Worm (Caenorhabditis elegans): Measurements from ENCODE around the gene tag-342.
A peak's percentile ranks its signal among the peaks of the same experiment; 100 is the strongest.

The tag-342 gene

DNA sequence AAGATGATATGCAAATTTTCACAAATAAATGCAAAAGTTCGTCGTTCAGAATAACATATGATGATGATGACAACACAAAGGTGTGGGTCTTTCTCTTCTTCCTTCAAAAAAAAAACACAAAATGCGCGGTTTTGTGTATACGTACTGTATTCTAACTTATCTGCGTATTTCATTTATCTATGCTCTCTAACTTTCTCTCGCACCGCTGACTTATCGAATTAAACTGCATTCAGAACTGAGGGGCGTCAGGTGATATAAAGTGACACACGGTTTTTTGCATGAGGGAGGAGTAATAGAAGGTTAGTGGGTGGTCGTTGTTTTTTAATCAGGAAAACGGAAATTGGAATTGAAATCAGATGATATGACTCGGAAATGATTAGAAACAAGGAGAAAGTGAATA is 32.3 kb downstream of the tag-342 start, which contains the start of gene sod-4:
Gene sod-4 (minus strand): TSS at position 109 of the 400 bp plus-strand sequence.
- TF ChIP-seq tbx-37 (GFP tag; conservative IDR thresholded peaks at IDR 0.05) = no peak
- TF ChIP-seq hmbx-1 (tag; optimal IDR thresholded peaks at IDR 0.05) = no peak
- no peak for TF ChIP-seq tra-4 (tag; optimal IDR thresholded peaks at IDR 0.05)
- no peak for TF ChIP-seq tbx-11 (GFP tag; IDR thresholded peaks at IDR 0.05)
- TF ChIP-seq B0310.2 (tag; optimal IDR thresholded peaks at IDR 0.05) = no peak
- no peak for TF ChIP-seq hmg-4 (GFP tag; optimal IDR thresholded peaks at IDR 0.05)
- no peak for TF ChIP-seq ama-1 (optimal IDR thresholded peaks at IDR 0.05)
- no peak for TF ChIP-seq pes-1 (GFP tag; IDR thresholded peaks at IDR 0.05)
- TF ChIP-seq hnd-1 (tag; optimal IDR thresholded peaks at IDR 0.05) = no peak
- no peak for TF ChIP-seq ceh-36 (tag; optimal IDR thresholded peaks at IDR 0.05)

DNA sequence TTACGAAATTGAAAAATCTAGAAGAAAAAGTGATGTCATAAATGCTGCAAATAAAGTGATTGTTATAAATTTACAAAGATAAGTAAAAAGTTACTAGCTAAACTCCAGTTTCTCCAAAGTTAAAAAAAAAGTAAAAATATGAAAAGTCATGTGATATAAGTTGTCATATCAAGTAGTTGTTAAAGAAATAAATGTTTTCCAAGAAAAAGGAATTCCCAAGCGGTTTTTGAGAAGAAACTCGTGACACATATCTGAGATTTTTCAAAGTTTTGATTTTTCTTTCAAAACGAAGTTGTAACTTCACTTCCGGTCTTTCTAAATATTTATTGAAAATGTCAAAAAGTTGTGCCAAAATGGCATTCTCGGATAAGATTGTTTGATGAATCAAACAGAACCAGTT is 33.1 kb downstream of the tag-342 start:
- TF ChIP-seq hnd-1 (tag; optimal IDR thresholded peaks at IDR 0.05) = no peak
- no peak for TF ChIP-seq tra-4 (tag; optimal IDR thresholded peaks at IDR 0.05)
- no peak for TF ChIP-seq ceh-36 (tag; optimal IDR thresholded peaks at IDR 0.05)
- TF ChIP-seq scrt-1 (GFP tag; IDR thresholded peaks at IDR 0.05) = no peak
- TF ChIP-seq ceh-13 (GFP tag; optimal IDR thresholded peaks at IDR 0.05) = no peak
- no peak for TF ChIP-seq ama-1 (optimal IDR thresholded peaks at IDR 0.05)
- no peak for TF ChIP-seq pes-1 (GFP tag; IDR thresholded peaks at IDR 0.05)
- no peak for TF ChIP-seq tbx-11 (GFP tag; IDR thresholded peaks at IDR 0.05)
- no peak for TF ChIP-seq hmbx-1 (tag; optimal IDR thresholded peaks at IDR 0.05)
- no peak for TF ChIP-seq flt-1 (GFP tag; IDR thresholded peaks at IDR 0.05)

DNA sequence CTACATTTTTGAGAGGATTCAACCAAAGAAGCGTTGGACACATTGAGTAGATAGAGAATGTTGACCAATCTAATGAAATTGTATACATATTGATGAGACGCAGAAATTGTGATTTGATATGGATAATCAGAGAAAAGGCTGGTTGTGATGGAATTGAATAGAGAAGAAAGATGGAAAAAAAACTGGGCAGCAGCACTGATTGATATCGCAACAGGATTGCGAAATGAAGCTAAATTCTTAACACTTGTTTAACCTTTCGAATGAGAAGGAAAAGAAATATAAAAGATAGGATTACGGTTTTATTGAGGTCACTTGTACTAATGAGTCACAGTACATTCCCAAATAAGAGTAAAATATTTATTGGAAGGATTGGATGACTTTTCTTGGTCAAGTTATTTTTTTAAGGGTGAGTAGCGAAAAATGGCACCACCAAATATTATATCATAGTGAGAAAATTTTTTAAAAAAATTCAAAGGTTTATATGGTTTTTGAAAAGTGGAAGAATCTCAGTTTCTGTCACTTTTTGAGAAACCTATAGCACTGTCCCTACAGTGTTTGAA is 34.3 kb downstream of the tag-342 start:
- no peak for TF ChIP-seq ets-7 (tag; optimal IDR thresholded peaks at IDR 0.05)
- TF ChIP-seq pes-1 (GFP tag; IDR thresholded peaks at IDR 0.05) = no peak
- TF ChIP-seq aly-1 (tag; optimal IDR thresholded peaks at IDR 0.05) = no peak
- no peak for TF ChIP-seq scrt-1 (GFP tag; IDR thresholded peaks at IDR 0.05)
- no peak for TF ChIP-seq ceh-13 (GFP tag; optimal IDR thresholded peaks at IDR 0.05)
- no peak for TF ChIP-seq ama-1 (optimal IDR thresholded peaks at IDR 0.05)
- no peak for TF ChIP-seq F13C5.2 (tag; optimal IDR thresholded peaks at IDR 0.05)
- no peak for TF ChIP-seq hnd-1 (tag; optimal IDR thresholded peaks at IDR 0.05)
- TF ChIP-seq ceh-36 (tag; optimal IDR thresholded peaks at IDR 0.05) = no peak
- no peak for TF ChIP-seq sea-1 (GFP tag; conservative IDR thresholded peaks at IDR 0.05)
- no peak for TF ChIP-seq tbx-37 (GFP tag; conservative IDR thresholded peaks at IDR 0.05)

DNA sequence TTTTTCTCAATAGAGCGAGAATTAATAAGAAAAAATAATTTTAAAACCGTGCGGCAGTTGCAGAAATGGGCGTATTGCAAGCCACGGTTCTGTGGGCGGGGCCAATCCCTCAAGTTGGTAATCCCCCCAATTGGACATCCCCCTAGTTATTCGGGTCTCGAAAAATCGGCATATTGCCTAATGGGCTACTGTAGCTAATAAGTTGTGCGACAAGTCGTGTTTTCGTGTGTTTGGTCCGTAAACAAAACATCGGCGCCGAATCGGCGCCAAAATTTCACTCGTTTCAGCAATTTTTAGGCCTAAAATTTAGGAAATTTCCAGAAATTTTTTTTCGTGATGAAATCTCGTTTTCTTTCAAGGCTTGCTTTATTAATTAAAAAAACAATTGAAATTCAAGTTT is 36.4 kb downstream of the tag-342 start:
- TF ChIP-seq scrt-1 (GFP tag; IDR thresholded peaks at IDR 0.05) (no peak), hnd-1 (tag; optimal IDR thresholded peaks at IDR 0.05) (no peak), F13C5.2 (tag; optimal IDR thresholded peaks at IDR 0.05) (no peak), tra-4 (tag; optimal IDR thresholded peaks at IDR 0.05) (no peak), pes-1 (GFP tag; IDR thresholded peaks at IDR 0.05) (no peak), aly-1 (tag; optimal IDR thresholded peaks at IDR 0.05) (no peak), ceh-13 (GFP tag; optimal IDR thresholded peaks at IDR 0.05) (no peak), hmbx-1 (tag; optimal IDR thresholded peaks at IDR 0.05) (no peak), ama-1 (optimal IDR thresholded peaks at IDR 0.05) (no peak), B0310.2 (tag; optimal IDR thresholded peaks at IDR 0.05) (no peak), ceh-36 (tag; optimal IDR thresholded peaks at IDR 0.05) (no peak), ets-7 (tag; optimal IDR thresholded peaks at IDR 0.05) (no peak), tbx-37 (GFP tag; conservative IDR thresholded peaks at IDR 0.05) (no peak), tbx-11 (GFP tag; IDR thresholded peaks at IDR 0.05) (no peak), hmg-4 (GFP tag; optimal IDR thresholded peaks at IDR 0.05) (no peak), flt-1 (GFP tag; IDR thresholded peaks at IDR 0.05) (no peak), sea-1 (GFP tag; conservative IDR thresholded peaks at IDR 0.05) (no peak)

DNA sequence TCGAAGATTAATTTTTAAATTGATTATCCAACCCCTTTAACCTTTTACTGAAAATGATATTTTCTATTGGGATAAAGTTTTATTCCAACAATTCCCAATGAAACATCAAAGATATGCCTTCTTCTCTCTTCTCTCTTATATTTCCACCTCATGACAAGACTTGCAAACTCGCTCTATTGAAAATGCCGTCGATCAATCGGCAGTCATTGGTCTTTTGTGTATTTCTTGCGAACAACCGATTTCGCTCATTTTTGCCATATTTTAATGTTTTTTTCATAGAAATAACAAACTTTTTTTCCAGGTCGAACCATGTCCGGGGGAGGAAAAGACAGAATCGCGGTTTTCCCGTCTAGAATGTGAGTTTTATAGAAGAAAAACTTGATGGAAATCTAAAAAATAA is 39.8 kb downstream of the tag-342 start, which contains the start of gene vha-14:
Gene vha-14 (plus strand): TSS at position 302 of the 400 bp plus-strand sequence.
- TF ChIP-seq F13C5.2 (tag; optimal IDR thresholded peaks at IDR 0.05) (peak; percentile 1), ama-1 (optimal IDR thresholded peaks at IDR 0.05) (no peak), hmg-4 (GFP tag; optimal IDR thresholded peaks at IDR 0.05) (peak; percentile 6), ceh-36 (tag; optimal IDR thresholded peaks at IDR 0.05) (no peak)

DNA sequence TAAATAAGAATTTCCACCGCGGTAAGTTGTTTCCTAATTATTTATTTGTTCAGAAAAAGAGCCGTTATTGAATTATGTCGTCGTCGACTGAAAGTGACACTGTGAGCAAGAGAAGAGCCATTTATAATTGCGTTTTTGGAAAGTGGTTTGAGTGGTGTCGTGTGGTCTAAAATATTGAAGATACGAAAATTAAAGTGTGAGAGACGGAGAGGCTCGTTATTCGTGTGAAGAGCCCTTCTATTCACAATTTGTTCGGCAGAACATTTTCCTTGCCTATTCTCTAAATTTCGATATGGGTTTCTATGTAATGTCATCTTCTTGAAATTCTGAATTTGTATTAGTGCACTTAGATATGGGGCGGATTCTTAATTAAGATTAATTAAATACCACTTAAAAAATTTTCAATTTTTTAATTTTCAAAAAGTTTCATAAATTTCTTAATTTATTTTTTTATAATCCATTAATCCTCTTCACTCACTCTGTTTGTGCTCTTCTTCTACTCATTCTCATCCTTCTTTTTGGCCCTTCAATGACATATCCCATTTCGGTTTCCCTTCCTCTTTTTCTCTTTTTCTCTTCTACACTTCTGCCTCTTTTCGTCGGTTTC is 41.9 kb downstream of the tag-342 start:
- TF ChIP-seq ceh-13 (GFP tag; optimal IDR thresholded peaks at IDR 0.05) (no peak), B0310.2 (tag; optimal IDR thresholded peaks at IDR 0.05) (no peak), ceh-36 (tag; optimal IDR thresholded peaks at IDR 0.05) (no peak), scrt-1 (GFP tag; IDR thresholded peaks at IDR 0.05) (no peak), flt-1 (GFP tag; IDR thresholded peaks at IDR 0.05) (no peak)

DNA sequence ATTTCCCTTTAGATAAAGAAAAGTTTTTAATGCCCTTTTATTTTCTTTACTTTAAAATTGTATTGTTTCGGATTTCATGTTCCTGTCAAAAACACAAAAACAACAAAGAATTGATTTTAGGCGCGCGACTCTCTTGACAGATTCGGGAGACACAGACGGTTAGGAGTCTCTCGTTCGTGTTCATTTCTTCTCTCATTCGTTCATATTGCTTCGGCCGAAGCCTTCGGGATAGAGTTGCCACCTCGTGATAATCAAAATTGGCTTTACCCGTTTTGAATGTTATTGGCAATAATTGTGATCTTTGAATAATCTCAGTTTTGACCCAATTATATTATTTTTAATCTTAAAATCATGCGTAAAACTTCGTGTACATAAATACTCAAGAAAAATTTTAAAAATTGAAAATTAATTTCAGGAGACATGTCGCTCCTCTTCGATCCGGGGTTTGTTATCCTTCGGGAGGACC is 43.1 kb downstream of the tag-342 start, which contains the start of gene F55H2.5:
Gene F55H2.5 (plus strand): TSS at position 416 of the 466 bp plus-strand sequence.
- no peak for TF ChIP-seq hmbx-1 (tag; optimal IDR thresholded peaks at IDR 0.05)
- no peak for TF ChIP-seq ets-7 (tag; optimal IDR thresholded peaks at IDR 0.05)
- TF ChIP-seq ceh-36 (tag; optimal IDR thresholded peaks at IDR 0.05) = no peak

DNA sequence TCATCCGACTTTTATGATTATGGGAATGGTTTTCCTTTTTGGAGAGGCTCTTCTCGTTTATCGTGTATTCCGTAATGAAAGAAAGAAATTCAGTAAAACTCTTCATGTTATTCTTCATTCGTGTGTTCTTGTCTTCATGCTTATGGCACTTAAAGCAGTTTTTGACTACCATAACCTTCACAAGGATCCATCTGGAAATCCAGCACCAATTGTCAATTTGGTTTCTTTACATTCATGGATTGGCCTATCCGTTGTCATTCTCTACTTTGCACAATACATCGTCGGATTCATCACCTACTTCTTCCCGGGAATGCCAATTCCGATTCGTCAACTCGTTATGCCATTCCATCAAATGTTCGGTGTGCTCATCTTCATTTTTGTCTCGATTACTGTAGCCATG is 43.7 kb downstream of the tag-342 start:
- TF ChIP-seq tbx-37 (GFP tag; conservative IDR thresholded peaks at IDR 0.05) = no peak
- no peak for TF ChIP-seq B0310.2 (tag; optimal IDR thresholded peaks at IDR 0.05)
- TF ChIP-seq pes-1 (GFP tag; IDR thresholded peaks at IDR 0.05) = no peak
- no peak for TF ChIP-seq flt-1 (GFP tag; IDR thresholded peaks at IDR 0.05)
- TF ChIP-seq ceh-36 (tag; optimal IDR thresholded peaks at IDR 0.05) = no peak
- TF ChIP-seq hmg-4 (GFP tag; optimal IDR thresholded peaks at IDR 0.05) = no peak
- TF ChIP-seq tbx-11 (GFP tag; IDR thresholded peaks at IDR 0.05) = no peak
- TF ChIP-seq ets-7 (tag; optimal IDR thresholded peaks at IDR 0.05) = no peak
- no peak for TF ChIP-seq ceh-13 (GFP tag; optimal IDR thresholded peaks at IDR 0.05)
- no peak for TF ChIP-seq hnd-1 (tag; optimal IDR thresholded peaks at IDR 0.05)
- TF ChIP-seq scrt-1 (GFP tag; IDR thresholded peaks at IDR 0.05) = no peak
- no peak for TF ChIP-seq hmbx-1 (tag; optimal IDR thresholded peaks at IDR 0.05)
- TF ChIP-seq tra-4 (tag; optimal IDR thresholded peaks at IDR 0.05) = no peak
- TF ChIP-seq ama-1 (optimal IDR thresholded peaks at IDR 0.05) = no peak

Measured in whole organism, early embryonic.